Fruit fly (Drosophila melanogaster) whole organism, embryonic: ENCODE results near the gene Chchd2.

Experiments
- Adf1 ChIP-seq: fragments of 200-800 bp; sonication (Bioruptor generic); IDR thresholded peaks from 2 replicates; pipeline ENCODE4 v1.3.6; 2022; ENCODE audit warnings: missing biosample characterization, missing genetic modification characterization
- CG10366 ChIP-seq: fragments of 200-800 bp; sonication (Bioruptor generic); IDR thresholded peaks from 2 replicates; pipeline ENCODE4 v1.3.6; 2022; ENCODE audit warnings: missing biosample characterization, missing genetic modification characterization
- CG10565 ChIP-seq: fragments of 200-800 bp; sonication (Bioruptor generic); optimal IDR thresholded peaks from 3 replicates; lab custom pipeline; 2016; ENCODE audit warnings: missing biosample characterization, mild to moderate bottlenecking, missing genetic modification characterization
- CG11695 ChIP-seq: fragments of 200-800 bp; sonication (Bioruptor generic); IDR thresholded peaks from 3 replicates; pipeline ENCODE4 v1.3.6; 2022; ENCODE audit warnings: missing biosample characterization, missing genetic modification characterization
- CG12299 ChIP-seq: fragments of 200-800 bp; sonication (Bioruptor generic); optimal IDR thresholded peaks from 2 replicates; lab custom pipeline; 2018; ENCODE audit warnings: missing biosample characterization, mild to moderate bottlenecking, missing genetic modification characterization
- CG12391 ChIP-seq: fragments of 200-800 bp; sonication (Bioruptor generic); optimal IDR thresholded peaks from 3 replicates; lab custom pipeline; 2018; ENCODE audit warnings: missing biosample characterization, mild to moderate bottlenecking, missing genetic modification characterization, moderate library complexity
- CG12942 ChIP-seq: fragments of 200-800 bp; sonication (Bioruptor generic); optimal IDR thresholded peaks from 3 replicates; lab custom pipeline; 2016; ENCODE audit warnings: missing biosample characterization, missing genetic modification characterization
- CG13296 ChIP-seq: fragments of 200-800 bp; sonication (Bioruptor generic); optimal IDR thresholded peaks from 3 replicates; lab custom pipeline; 2018; ENCODE audit warnings: missing biosample characterization, mild to moderate bottlenecking, missing genetic modification characterization
- CG13775 ChIP-seq: fragments of 200-800 bp; sonication (Bioruptor generic); optimal IDR thresholded peaks from 3 replicates; lab custom pipeline; 2017; ENCODE audit warnings: missing biosample characterization, mild to moderate bottlenecking, missing genetic modification characterization
- CG18262 ChIP-seq: fragments of 200-800 bp; optimal IDR thresholded peaks from 3 replicates; lab custom pipeline; 2019; ENCODE audit warnings: missing biosample characterization, mild to moderate bottlenecking, missing genetic modification characterization, moderate library complexity
- CG18619 ChIP-seq: fragments of 200-800 bp; sonication (Bioruptor generic); optimal IDR thresholded peaks from 3 replicates; lab custom pipeline; 2017; ENCODE audit warnings: missing biosample characterization, mild to moderate bottlenecking, missing genetic modification characterization
- CG30431 ChIP-seq: fragments of 200-800 bp; sonication (Bioruptor generic); optimal IDR thresholded peaks from 2 replicates; lab custom pipeline; 2017; ENCODE audit warnings: missing biosample characterization, missing genetic modification characterization
- CG31224 ChIP-seq: fragments of 200-800 bp; sonication (Bioruptor generic); IDR thresholded peaks from 2 replicates; pipeline ENCODE4 v1.3.6; 2022; ENCODE audit warnings: missing biosample characterization, missing genetic modification characterization
- CG31365 ChIP-seq: fragments of 200-800 bp; sonication (Bioruptor generic); optimal IDR thresholded peaks from 2 replicates; lab custom pipeline; 2018; ENCODE audit warnings: missing biosample characterization, mild to moderate bottlenecking, missing genetic modification characterization
- CG4328 ChIP-seq: fragments of 200-800 bp; sonication (Bioruptor generic); optimal IDR thresholded peaks from 3 replicates; lab custom pipeline; 2017; ENCODE audit warnings: missing biosample characterization, missing genetic modification reagents, missing genetic modification characterization
- CG7372 ChIP-seq: fragments of 200-800 bp; sonication (Bioruptor generic); IDR thresholded peaks from 2 replicates; pipeline ENCODE4 v1.3.6; 2022; ENCODE audit warnings: missing biosample characterization, missing genetic modification characterization
- CG7556 ChIP-seq: fragments of 200-800 bp; sonication (Bioruptor generic); optimal IDR thresholded peaks from 2 replicates; lab custom pipeline; 2017; ENCODE audit warnings: missing biosample characterization, mild to moderate bottlenecking, missing genetic modification characterization
- CG7963 ChIP-seq: fragments of 200-800 bp; sonication (Bioruptor generic); IDR thresholded peaks from 3 replicates; pipeline ENCODE4 v1.3.6; 2022; ENCODE audit warnings: missing biosample characterization, missing genetic modification characterization; ENCODE audit not compliant: partially characterized antibody
- CG8478 ChIP-seq: fragments of >200 bp; optimal IDR thresholded peaks from 2 replicates; lab custom pipeline; 2018
- CG9609 ChIP-seq: fragments of 200-800 bp; sonication (Bioruptor generic); optimal IDR thresholded peaks from 3 replicates; lab custom pipeline; 2016; ENCODE audit warnings: missing biosample characterization, missing genetic modification characterization
- CG9727 ChIP-seq: fragments of 200-800 bp; sonication (Bioruptor generic); optimal IDR thresholded peaks from 3 replicates; lab custom pipeline; 2017; ENCODE audit warnings: missing biosample characterization, mild to moderate bottlenecking, missing genetic modification characterization
- Camta ChIP-seq: fragments of 200-800 bp; sonication (Bioruptor generic); optimal IDR thresholded peaks from 2 replicates; lab custom pipeline; 2016; ENCODE audit warnings: missing biosample characterization, missing genetic modification characterization
- Dbx ChIP-seq: fragments of 200-800 bp; sonication (Bioruptor generic); IDR thresholded peaks from 3 replicates; pipeline ENCODE4 v1.3.6; 2022; ENCODE audit warnings: missing biosample characterization, missing genetic modification characterization
- Doc3 ChIP-seq: fragments of 200-800 bp; sonication (Bioruptor generic); IDR thresholded peaks from 3 replicates; pipeline ENCODE4 v1.3.6; 2022; ENCODE audit warnings: missing biosample characterization, missing genetic modification characterization; ENCODE audit not compliant: partially characterized antibody
- Dref ChIP-seq: fragments of 200-800 bp; sonication (Bioruptor generic); IDR thresholded peaks from 2 replicates; pipeline ENCODE4 v1.3.6; 2022; ENCODE audit warnings: missing biosample characterization, missing genetic modification characterization
- Gug ChIP-seq: fragments of 200-800 bp; sonication (Bioruptor generic); IDR thresholded peaks from 4 replicates; pipeline ENCODE4 v1.3.6; 2022; ENCODE audit warnings: missing biosample characterization, missing genetic modification characterization
- Hr3 ChIP-seq: fragments of 200-800 bp; sonication (Bioruptor generic); optimal IDR thresholded peaks from 3 replicates; lab custom pipeline; 2016; ENCODE audit warnings: missing biosample characterization, missing genetic modification characterization
- Lpt ChIP-seq: fragments of >200 bp; optimal IDR thresholded peaks from 2 replicates; lab custom pipeline; 2018; ENCODE audit warnings: missing biosample characterization, missing genetic modification characterization
- Ptx1 ChIP-seq: fragments of 200-800 bp; sonication (Bioruptor generic); IDR thresholded peaks from 2 replicates; pipeline ENCODE4 v1.3.6; 2022; ENCODE audit warnings: missing biosample characterization, missing genetic modification characterization
- Spps ChIP-seq: fragments of 200-800 bp; sonication (Bioruptor generic); optimal IDR thresholded peaks from 2 replicates; lab custom pipeline; 2018; ENCODE audit warnings: missing biosample characterization, mild to moderate bottlenecking, missing genetic modification characterization
- ac ChIP-seq: fragments of 200-800 bp; sonication (Bioruptor generic); optimal IDR thresholded peaks from 3 replicates; lab custom pipeline; 2017; ENCODE audit warnings: missing biosample characterization, mild to moderate bottlenecking, missing genetic modification characterization
- ci ChIP-seq: fragments of 200-800 bp; sonication (Bioruptor generic); IDR thresholded peaks from 3 replicates; pipeline ENCODE4 v1.3.6; 2022; ENCODE audit warnings: missing biosample characterization, missing genetic modification characterization
- esg ChIP-seq: fragments of 200-800 bp; sonication (Bioruptor generic); conservative IDR thresholded peaks from 2 replicates; pipeline ENCODE4 v1.3.6; 2022; ENCODE audit warnings: missing biosample characterization, missing genetic modification characterization
- exex ChIP-seq: fragments of 200-800 bp; sonication (Bioruptor generic); optimal IDR thresholded peaks from 4 replicates; lab custom pipeline; 2018; ENCODE audit warnings: missing biosample characterization, mild to moderate bottlenecking, missing genetic modification characterization, moderate library complexity
- fu2 ChIP-seq: fragments of 200-800 bp; sonication (Bioruptor generic); optimal IDR thresholded peaks from 2 replicates; lab custom pipeline; 2016; ENCODE audit warnings: missing biosample characterization, missing genetic modification characterization
- gce ChIP-seq: fragments of 200-800 bp; sonication (Bioruptor generic); IDR thresholded peaks from 3 replicates; pipeline ENCODE4 v1.3.6; 2022; ENCODE audit warnings: missing biosample characterization, missing genetic modification characterization
- gfzf ChIP-seq: fragments of 200-800 bp; sonication (Bioruptor generic); optimal IDR thresholded peaks from 2 replicates; lab custom pipeline; 2016; ENCODE audit warnings: missing biosample characterization, mild to moderate bottlenecking, missing genetic modification characterization, moderate library complexity
- insv ChIP-seq, 2 experiments: fragments of 200-800 bp; sonication (Bioruptor generic); optimal IDR thresholded peaks; 3 replicates each; lab custom pipeline; 2016 to 2018; ENCODE audit warnings: missing biosample characterization in 2 of 2, missing genetic modification characterization in 2 of 2
- lbe ChIP-seq: fragments of 200-800 bp; sonication (Bioruptor generic); optimal IDR thresholded peaks from 2 replicates; lab custom pipeline; 2016; ENCODE audit warnings: missing biosample characterization, mild to moderate bottlenecking, missing genetic modification characterization
- lilli ChIP-seq: fragments of 200-800 bp; sonication (Bioruptor generic); optimal IDR thresholded peaks from 3 replicates; lab custom pipeline; 2016; ENCODE audit warnings: missing biosample characterization, missing genetic modification characterization
- onecut ChIP-seq: fragments of 200-800 bp; sonication (Bioruptor generic); IDR thresholded peaks from 2 replicates; pipeline ENCODE4 v1.3.6; 2022; ENCODE audit warnings: missing biosample characterization, missing genetic modification characterization
- peb ChIP-seq: fragments of 200-800 bp; sonication (Bioruptor generic); IDR thresholded peaks from 2 replicates; pipeline ENCODE4 v1.3.6; 2022; ENCODE audit warnings: missing biosample characterization, missing genetic modification characterization
- pum ChIP-seq: fragments of 200-800 bp; sonication (Bioruptor generic); optimal IDR thresholded peaks from 2 replicates; lab custom pipeline; 2016; ENCODE audit warnings: missing biosample characterization, missing genetic modification characterization
- ranshi ChIP-seq: fragments of 200-800 bp; sonication (Bioruptor generic); IDR thresholded peaks from 2 replicates; pipeline ENCODE4 v1.3.6; 2022; ENCODE audit warnings: missing biosample characterization, missing genetic modification characterization
- run ChIP-seq: fragments of 200-800 bp; sonication (Bioruptor generic); optimal IDR thresholded peaks from 3 replicates; lab custom pipeline; 2018; ENCODE audit warnings: missing biosample characterization, mild to moderate bottlenecking, missing genetic modification characterization
- sens ChIP-seq: fragments of 200-800 bp; sonication (Bioruptor generic); peaks from one replicate; lab custom pipeline; 2016; ENCODE audit warnings: missing biosample characterization, missing genetic modification characterization
- sens-2 ChIP-seq: fragments of 200-800 bp; sonication (Bioruptor generic); IDR thresholded peaks from 2 replicates; pipeline ENCODE4 v1.3.6; 2022; ENCODE audit warnings: missing biosample characterization, missing genetic modification characterization
- tup ChIP-seq: fragments of 200-800 bp; sonication (Bioruptor generic); optimal IDR thresholded peaks from 2 replicates; lab custom pipeline; 2016; ENCODE audit warnings: missing biosample characterization, mild to moderate bottlenecking, missing genetic modification characterization, moderate library complexity
- vfl ChIP-seq: fragments of 200-800 bp; sonication (Bioruptor generic); optimal IDR thresholded peaks from 2 replicates; lab custom pipeline; 2016; ENCODE audit warnings: missing biosample characterization, missing genetic modification characterization
- wek ChIP-seq: fragments of 200-800 bp; sonication (Bioruptor generic); optimal IDR thresholded peaks from 3 replicates; lab custom pipeline; 2018; ENCODE audit warnings: missing biosample characterization, mild to moderate bottlenecking, missing genetic modification characterization, moderate library complexity
- zen2 ChIP-seq: fragments of 200-800 bp; sonication (Bioruptor generic); IDR thresholded peaks from 3 replicates; pipeline ENCODE4 v1.3.6; 2022; ENCODE audit warnings: missing biosample characterization, missing genetic modification characterization; ENCODE audit not compliant: partially characterized antibody

Gene Chchd2

dm6 chrX:17123545-17124203 is 25.1 kb upstream of the Chchd2 start (continued):
- TF ChIP-seq peb (GFP tag; lab: Robert Waterston, UW) (peak; percentile 62), Gug (GFP tag; lab: Robert Waterston, UW) (peak; percentile 37; the same call in 1 of the 4 replicates), vfl (GFP tag; lab: Kevin White, UChicago) (peak; percentile 11), Doc3 (no peak), pum (GFP tag; lab: Kevin White, UChicago) (peak; percentile 43), CG13775 (peak; percentile 35), Ptx1 (peak; percentile 72), CG9609 (GFP tag; lab: Kevin White, UChicago) (peak; percentile 43), CG4328 (no peak), CG9727 (GFP tag; lab: Kevin White, UChicago) (peak; percentile 55), CG31365 (tag; lab: Kevin White, UChicago) (peak; percentile 3), lilli (GFP tag; lab: Kevin White, UChicago) (peak; percentile 73), CG10565 (GFP tag; lab: Kevin White, UChicago) (no peak), gce (GFP tag; lab: Robert Waterston, UW) (no peak), ci (peak; percentile 85), ranshi (GFP tag; lab: Robert Waterston, UW) (peak; percentile 76), gfzf (GFP tag; lab: Kevin White, UChicago) (no peak), CG18619 (GFP tag; lab: Kevin White, UChicago) (peak; percentile 63), lbe (GFP tag; lab: Kevin White, UChicago) (no peak), CG13296 (GFP tag; lab: Kevin White, UChicago) (peak; percentile 60), CG31224 (GFP tag; lab: Robert Waterston, UW) (peak; percentile 42; the same call in 1 of the 2 replicates), insv (GFP tag; optimal IDR thresholded peaks at IDR 0.05; lab: Kevin White, UChicago) (no peak), CG7963 (no peak), Hr3 (GFP tag; lab: Kevin White, UChicago) (peak; percentile 76), Spps (tag; lab: Kevin White, UChicago) (peak; percentile 39), sens (peak; percentile 92), zen2 (GFP tag; lab: Robert Waterston, UW) (no peak), CG12299 (peak; percentile 58), tup (no peak), CG12391 (peak; percentile 78), CG18262 (tag; lab: Kevin White, UChicago) (peak; percentile 77), CG30431 (GFP tag; lab: Kevin White, UChicago) (peak; percentile 39), CG7556 (GFP tag; lab: Kevin White, UChicago) (peak; percentile 70), fu2 (no peak), esg (peak; percentile 65), CG8478 (lab: Kevin White, UChicago) (no peak), onecut (GFP tag; lab: Robert Waterston, UW) (peak; percentile 58), sens-2 (GFP tag; lab: Robert Waterston, UW) (peak; percentile 72), Lpt (no peak), Adf1 (GFP tag; lab: Robert Waterston, UW) (peak; percentile 9; the same call in 1 of the 2 replicates), CG11695 (GFP tag; lab: Robert Waterston, UW) (peak; percentile 65), exex (no peak), CG10366 (GFP tag; lab: Robert Waterston, UW) (peak; percentile 70), wek (GFP tag; lab: Kevin White, UChicago) (peak; percentile 33), run (peak; percentile 40), Dbx (peak; percentile 64; the same call in 2 of the 3 replicates), Dref (GFP tag; lab: Robert Waterston, UW) (no peak), Camta (GFP tag; lab: Kevin White, UChicago) (no peak), CG7372 (GFP tag; lab: Robert Waterston, UW) (0 out of 2 replicates have a peak, but pooled peaks have one; percentile 50), CG12942 (GFP tag; lab: Kevin White, UChicago) (peak; percentile 63), ac (GFP tag; lab: Kevin White, UChicago) (no peak)
